Fruit fly (Drosophila melanogaster) whole organism, embryonic: ENCODE results near the gene CG13097.

Experiments used
- Asciz ChIP-seq: fragments of 200-800 bp; sonication (Bioruptor generic); optimal IDR thresholded peaks from 2 replicates; lab custom pipeline; 2017; ENCODE audit warnings: missing biosample characterization, mild to moderate bottlenecking, missing genetic modification characterization, missing genetic modification reagents
- Atf3 ChIP-seq: fragments of 200-800 bp; sonication (Bioruptor generic); optimal IDR thresholded peaks from 3 replicates; lab custom pipeline; 2016; ENCODE audit warnings: missing biosample characterization, missing genetic modification characterization
- Awh ChIP-seq: fragments of 200-800 bp; sonication (Bioruptor generic); IDR thresholded peaks from 2 replicates; pipeline ENCODE4, ENCODE4 v1.3.6; 2022; ENCODE audit warnings: missing biosample characterization, missing genetic modification characterization
- CG1024 ChIP-seq: fragments of 200-800 bp; sonication (Bioruptor generic); IDR thresholded peaks from 2 replicates; pipeline ENCODE4 v1.3.6; 2022; ENCODE audit warnings: missing biosample characterization, missing genetic modification characterization
- CG11504 ChIP-seq: fragments of 200-800 bp; sonication (Bioruptor generic); optimal IDR thresholded peaks from 3 replicates; lab custom pipeline; 2019; ENCODE audit warnings: missing biosample characterization, mild to moderate bottlenecking, missing genetic modification characterization, moderate library complexity
- CG11696 ChIP-seq: fragments of 200-800 bp; sonication (Bioruptor generic); IDR thresholded peaks from 2 replicates; pipeline ENCODE4 v1.3.6; 2022; ENCODE audit warnings: missing biosample characterization, missing genetic modification characterization
- CG12155 ChIP-seq: fragments of 200-800 bp; sonication (Bioruptor generic); optimal IDR thresholded peaks from 3 replicates; lab custom pipeline; 2016; ENCODE audit warnings: missing biosample characterization, missing genetic modification characterization
- CG12299 ChIP-seq: fragments of 200-800 bp; sonication (Bioruptor generic); optimal IDR thresholded peaks from 2 replicates; lab custom pipeline; 2018; ENCODE audit warnings: missing biosample characterization, mild to moderate bottlenecking, missing genetic modification characterization
- CG1529 ChIP-seq: fragments of 200-800 bp; sonication (Bioruptor generic); optimal IDR thresholded peaks from 3 replicates; lab custom pipeline; 2018; ENCODE audit warnings: missing biosample characterization, missing genetic modification characterization
- CG17568 ChIP-seq: fragments of 200-800 bp; sonication (Bioruptor generic); optimal IDR thresholded peaks from 2 replicates; lab custom pipeline; 2018; ENCODE audit warnings: missing biosample characterization, mild to moderate bottlenecking, missing genetic modification characterization, moderate library complexity
- CG2199 ChIP-seq: fragments of 200-800 bp; sonication (Bioruptor generic); IDR thresholded peaks from 3 replicates; pipeline ENCODE4 v1.3.6; 2022; ENCODE audit warnings: missing biosample characterization, missing genetic modification characterization
- CG31441 ChIP-seq: fragments of 200-800 bp; sonication (Bioruptor generic); IDR thresholded peaks from 2 replicates; pipeline ENCODE4 v1.3.6; 2022; ENCODE audit warnings: missing biosample characterization, missing genetic modification characterization
- CG3163 ChIP-seq: fragments of 200-800 bp; sonication (Bioruptor generic); optimal IDR thresholded peaks from 3 replicates; lab custom pipeline; 2016; ENCODE audit warnings: missing biosample characterization, missing genetic modification characterization
- CG32532 ChIP-seq: fragments of 200-800 bp; sonication (Bioruptor generic); IDR thresholded peaks from 2 replicates; pipeline ENCODE4 v1.3.6; 2022; ENCODE audit warnings: missing biosample characterization, missing genetic modification characterization
- CG32767 ChIP-seq: fragments of 200-800 bp; sonication (Bioruptor generic); IDR thresholded peaks from 2 replicates; pipeline ENCODE4 v1.3.6; 2022; ENCODE audit warnings: missing biosample characterization, missing genetic modification characterization
- CG3838 ChIP-seq: fragments of 200-800 bp; sonication (Bioruptor generic); optimal IDR thresholded peaks from 3 replicates; lab custom pipeline; 2016; ENCODE audit warnings: missing biosample characterization, missing genetic modification characterization
- CG8290 ChIP-seq, 3 experiments: fragments of 200-800 bp; sonication (Bioruptor generic); optimal IDR thresholded peaks; 2 replicates each; lab custom pipeline; 2016 to 2019; ENCODE audit warnings: missing biosample characterization in 3 of 3, missing genetic modification characterization in 3 of 3, mild to moderate bottlenecking in 2 of 3, moderate library complexity in 1 of 3
- CG8388 ChIP-seq: fragments of 200-800 bp; sonication (Bioruptor generic); optimal IDR thresholded peaks from 2 replicates; lab custom pipeline; 2019; ENCODE audit warnings: missing biosample characterization, mild to moderate bottlenecking, missing genetic modification characterization, moderate library complexity
- CG9876 ChIP-seq: fragments of 200-800 bp; sonication (Bioruptor generic); optimal IDR thresholded peaks from 2 replicates; lab custom pipeline; 2016; ENCODE audit warnings: missing biosample characterization, missing genetic modification characterization
- Dbx ChIP-seq: fragments of 200-800 bp; sonication (Bioruptor generic); IDR thresholded peaks from 3 replicates; pipeline ENCODE4 v1.3.6; 2022; ENCODE audit warnings: missing biosample characterization, missing genetic modification characterization
- Dfd ChIP-seq, 2 experiments: fragments of >200 bp; optimal IDR thresholded peaks; 2 replicates each; lab custom pipeline; 2017; ENCODE audit warnings: missing biosample characterization in 2 of 2, missing genetic modification characterization in 2 of 2
- Dref ChIP-seq: fragments of 200-800 bp; sonication (Bioruptor generic); IDR thresholded peaks from 2 replicates; pipeline ENCODE4 v1.3.6; 2022; ENCODE audit warnings: missing biosample characterization, missing genetic modification characterization
- Drgx ChIP-seq: fragments of 200-800 bp; sonication (Bioruptor generic); IDR thresholded peaks from 2 replicates; pipeline ENCODE4 v1.3.6; 2022; ENCODE audit warnings: missing biosample characterization, missing genetic modification characterization
- Gug ChIP-seq: fragments of 200-800 bp; sonication (Bioruptor generic); IDR thresholded peaks from 4 replicates; pipeline ENCODE4 v1.3.6; 2022; ENCODE audit warnings: missing biosample characterization, missing genetic modification characterization
- MTF-1 ChIP-seq: fragments of 200-800 bp; sonication (Bioruptor generic); optimal IDR thresholded peaks from 2 replicates; lab custom pipeline; 2018; ENCODE audit warnings: missing biosample characterization, mild to moderate bottlenecking, missing genetic modification characterization, borderline replicate concordance
- Mad ChIP-seq: fragments of 200-800 bp; sonication (Bioruptor generic); optimal IDR thresholded peaks from 2 replicates; lab custom pipeline; 2016; ENCODE audit warnings: missing biosample characterization, missing genetic modification characterization
- Med ChIP-seq: fragments of 200-800 bp; sonication (Bioruptor generic); peaks from one replicate; lab custom pipeline; 2016; ENCODE audit warnings: missing biosample characterization, missing genetic modification characterization, mild to moderate bottlenecking, inconsistent platforms, moderate library complexity
- Neu2 ChIP-seq: fragments of 200-800 bp; sonication (Bioruptor generic); optimal IDR thresholded peaks from 3 replicates; lab custom pipeline; 2016; ENCODE audit warnings: missing biosample characterization, missing genetic modification characterization, borderline replicate concordance
- Nf-YB ChIP-seq: fragments of 200-800 bp; sonication (Bioruptor generic); optimal IDR thresholded peaks from 3 replicates; lab custom pipeline; 2019; ENCODE audit warnings: missing biosample characterization, mild to moderate bottlenecking, missing genetic modification characterization, moderate library complexity
- PHDP ChIP-seq: fragments of 200-800 bp; sonication (Bioruptor generic); optimal IDR thresholded peaks from 3 replicates; lab custom pipeline; 2018; ENCODE audit warnings: missing biosample characterization, mild to moderate bottlenecking, missing genetic modification characterization, moderate library complexity
- al ChIP-seq: fragments of 200-800 bp; sonication (Bioruptor generic); IDR thresholded peaks from 2 replicates; pipeline ENCODE4 v1.3.6; 2022; ENCODE audit warnings: missing biosample characterization, missing genetic modification characterization
- bab2 ChIP-seq: fragments of 200-800 bp; sonication (Bioruptor generic); optimal IDR thresholded peaks from 2 replicates; lab custom pipeline; 2016; ENCODE audit warnings: missing biosample characterization, missing genetic modification characterization
- bowl ChIP-seq: fragments of 200-800 bp; sonication (Bioruptor generic); IDR thresholded peaks from 2 replicates; pipeline ENCODE4 v1.3.6; 2022; ENCODE audit warnings: missing biosample characterization, missing genetic modification characterization
- cad ChIP-seq: fragments of >200 bp; optimal IDR thresholded peaks from 2 replicates; lab custom pipeline; 2017; ENCODE audit warnings: missing biosample characterization, missing genetic modification characterization
- cg ChIP-seq: fragments of 200-800 bp; sonication (Bioruptor generic); optimal IDR thresholded peaks from 3 replicates; lab custom pipeline; 2019; ENCODE audit warnings: missing biosample characterization, mild to moderate bottlenecking, missing genetic modification characterization, moderate library complexity
- dimm ChIP-seq: fragments of 200-800 bp; sonication (Bioruptor generic); IDR thresholded peaks from 2 replicates; pipeline ENCODE4 v1.3.6; 2022; ENCODE audit warnings: missing biosample characterization, missing genetic modification characterization
- gsb-n ChIP-seq: fragments of 200-800 bp; sonication (Bioruptor generic); optimal IDR thresholded peaks from 3 replicates; lab custom pipeline; 2018; ENCODE audit warnings: missing biosample characterization, mild to moderate bottlenecking, missing genetic modification characterization
- hkb ChIP-seq, 2 experiments: fragments of 200-800 bp in 1 of 2; fragments of >200 bp in 1 of 2; sonication (Bioruptor generic) in 1 of 2; IDR thresholded peaks in 1 of 2; optimal IDR thresholded peaks in 1 of 2; 2 replicates each; pipeline versions ENCODE4 v1.3.6 to Lab custom; 2017 to 2022; ENCODE audit warnings: missing biosample characterization in 1 of 2, missing genetic modification characterization in 1 of 2
- lbe ChIP-seq: fragments of 200-800 bp; sonication (Bioruptor generic); optimal IDR thresholded peaks from 2 replicates; lab custom pipeline; 2016; ENCODE audit warnings: missing biosample characterization, mild to moderate bottlenecking, missing genetic modification characterization
- lola ChIP-seq, 3 experiments: fragments of >200 bp in 2 of 3; fragments of 200-800 bp in 1 of 3; sonication (Bioruptor generic) in 1 of 3; optimal IDR thresholded peaks; 2 replicates each; lab custom pipeline; 2017 to 2019; ENCODE audit warnings: missing biosample characterization in 3 of 3, missing genetic modification characterization in 3 of 3, mild to moderate bottlenecking in 1 of 3, moderate library complexity in 1 of 3
- luna ChIP-seq: fragments of 200-800 bp; sonication (Bioruptor generic); optimal IDR thresholded peaks from 2 replicates; lab custom pipeline; 2016; ENCODE audit warnings: missing biosample characterization, missing genetic modification characterization
- mam ChIP-seq: fragments of 200-800 bp; sonication (Bioruptor generic); optimal IDR thresholded peaks from 3 replicates; lab custom pipeline; 2016; ENCODE audit warnings: missing biosample characterization, missing genetic modification characterization
- nmo ChIP-seq: fragments of 200-800 bp; sonication (Bioruptor generic); optimal IDR thresholded peaks from 2 replicates; lab custom pipeline; 2018; ENCODE audit warnings: missing biosample characterization, mild to moderate bottlenecking, missing genetic modification characterization, moderate library complexity
- peb ChIP-seq: fragments of 200-800 bp; sonication (Bioruptor generic); IDR thresholded peaks from 2 replicates; pipeline ENCODE4 v1.3.6; 2022; ENCODE audit warnings: missing biosample characterization, missing genetic modification characterization
- prd ChIP-seq, 3 experiments: fragments of >200 bp in 2 of 3; fragments of 200-800 bp in 1 of 3; sonication (Bioruptor generic) in 1 of 3; optimal IDR thresholded peaks in 2 of 3; IDR thresholded peaks in 1 of 3; 2 replicates in 2 of 3; 3 replicates in 1 of 3; pipeline versions ENCODE4 v1.3.6 to Lab custom; 2017 to 2022; ENCODE audit warnings: missing biosample characterization in 1 of 3, missing genetic modification characterization in 1 of 3
- pum ChIP-seq: fragments of 200-800 bp; sonication (Bioruptor generic); optimal IDR thresholded peaks from 2 replicates; lab custom pipeline; 2016; ENCODE audit warnings: missing biosample characterization, missing genetic modification characterization
- sug ChIP-seq: fragments of 200-800 bp; optimal IDR thresholded peaks from 2 replicates; lab custom pipeline; 2019; ENCODE audit warnings: missing biosample characterization, mild to moderate bottlenecking, missing genetic modification characterization, moderate library complexity
- tx ChIP-seq: fragments of 200-800 bp; sonication (Bioruptor generic); optimal IDR thresholded peaks from 2 replicates; lab custom pipeline; 2016; ENCODE audit warnings: missing biosample characterization, missing genetic modification characterization
- vfl ChIP-seq: fragments of 200-800 bp; sonication (Bioruptor generic); optimal IDR thresholded peaks from 2 replicates; lab custom pipeline; 2016; ENCODE audit warnings: missing biosample characterization, missing genetic modification characterization

Gene CG13097

dm6 chr2L:8514748-8515147, at the start of gene CG13097, which contains the start of gene PIG-U:
Gene CG13097, minus strand, starts transcription at chr2L:8514868.
Gene PIG-U, plus strand, starts transcription at chr2L:8515096.
- TF ChIP-seq CG11504 (tag; lab: Kevin White, UChicago) (no peak), CG31441 (GFP tag; lab: Robert Waterston, UW) (peak; percentile 79), CG3838 (GFP tag; lab: Kevin White, UChicago) (peak; percentile 29), vfl (GFP tag; lab: Kevin White, UChicago) (peak; percentile 83), bowl (GFP tag; lab: Robert Waterston, UW) (peak; percentile 55; the same call in 1 of the 2 replicates), hkb (optimal IDR thresholded peaks at IDR 0.05; lab: Kevin White, UChicago) (no peak), hkb (GFP tag; IDR thresholded peaks at IDR 0.05; lab: Robert Waterston, UW) (peak; percentile 75), Asciz (GFP tag; lab: Kevin White, UChicago) (no peak), CG9876 (GFP tag; lab: Kevin White, UChicago) (peak; percentile 35), CG1024 (peak; percentile 50; the same call in 1 of the 2 replicates), Gug (GFP tag; lab: Robert Waterston, UW) (peak; percentile 85), lola (GFP tag; optimal IDR thresholded peaks at IDR 0.05; lab: Kevin White, UChicago) (peak in 1 of 3 experiments; percentile 79), lbe (peak; percentile 88), CG12155 (peak; percentile 86), pum (GFP tag; lab: Kevin White, UChicago) (peak; percentile 74), CG8290 (GFP tag; optimal IDR thresholded peaks at IDR 0.05; lab: Kevin White, UChicago) (peak; percentile 89), CG8290 (tag; optimal IDR thresholded peaks at IDR 0.05; lab: Kevin White, UChicago) (no peak), sug (tag; lab: Kevin White, UChicago) (peak; percentile 88), CG32532 (GFP tag; lab: Robert Waterston, UW) (peak; percentile 83), CG1529 (GFP tag; lab: Kevin White, UChicago) (peak; percentile 46), Drgx (GFP tag; lab: Robert Waterston, UW) (peak; percentile 68; the same call in 1 of the 2 replicates), Dfd (GFP tag; optimal IDR thresholded peaks at IDR 0.05; lab: Kevin White, UChicago) (no peak), CG32767 (GFP tag; lab: Robert Waterston, UW) (peak; percentile 57; the same call in 1 of the 2 replicates), Mad (GFP tag; lab: Kevin White, UChicago) (peak; percentile 91), gsb-n (tag; lab: Kevin White, UChicago) (no peak), Awh (0 out of 2 replicates have a peak, but pooled peaks have one; percentile 13), nmo (GFP tag; lab: Kevin White, UChicago) (peak; percentile 85), Dref (peak; percentile 79), mam (GFP tag; lab: Kevin White, UChicago) (peak; percentile 86), Neu2 (GFP tag; lab: Kevin White, UChicago) (no peak), CG2199 (GFP tag; lab: Robert Waterston, UW) (0 out of 3 replicates have a peak, but pooled peaks have one; percentile 10), CG11696 (GFP tag; lab: Robert Waterston, UW) (0 out of 2 replicates have a peak, but pooled peaks have one; percentile 24), CG12299 (peak; percentile 69), dimm (GFP tag; lab: Robert Waterston, UW) (peak; percentile 46; the same call in 1 of the 2 replicates), tx (GFP tag; lab: Kevin White, UChicago) (peak; percentile 81), CG17568 (GFP tag; lab: Kevin White, UChicago) (no peak), MTF-1 (no peak), bab2 (peak; percentile 84), cg (no peak), cad (GFP tag; lab: Kevin White, UChicago) (no peak), Nf-YB (GFP tag; lab: Kevin White, UChicago) (peak; percentile 44), Atf3 (GFP tag; lab: Kevin White, UChicago) (peak; percentile 56), prd (optimal IDR thresholded peaks at IDR 0.05; lab: Kevin White, UChicago) (no peak), prd (GFP tag; IDR thresholded peaks at IDR 0.05; lab: Robert Waterston, UW) (peak; percentile 90), Dbx (GFP tag; lab: Robert Waterston, UW) (peak; percentile 87), CG3163 (peak; percentile 36), CG8388 (peak; percentile 70), Med (GFP tag; lab: Kevin White, UChicago) (peak; percentile 96), al (GFP tag; lab: Robert Waterston, UW) (peak; percentile 80), luna (GFP tag; lab: Kevin White, UChicago) (no peak), peb (GFP tag; lab: Robert Waterston, UW) (peak; percentile 18; the same call in 1 of the 2 replicates), PHDP (tag; lab: Kevin White, UChicago) (peak; percentile 75)
